Fruit fly (Drosophila melanogaster) whole organism, embryonic: ENCODE data around the gene CG44261.

ENCODE experiments used
- Atf-2 ChIP-seq: fragments of 200-800 bp; sonication (Bioruptor generic); optimal IDR thresholded peaks from 2 replicates; lab custom pipeline; 2016; ENCODE audit warnings: missing biosample characterization, missing genetic modification characterization
- CG10274 ChIP-seq: fragments of 200-800 bp; sonication (Bioruptor generic); optimal IDR thresholded peaks from 3 replicates; lab custom pipeline; 2017; ENCODE audit warnings: missing biosample characterization, mild to moderate bottlenecking, missing genetic modification characterization
- CG12104 ChIP-seq: fragments of 200-800 bp; sonication (Bioruptor generic); optimal IDR thresholded peaks from 3 replicates; lab custom pipeline; 2016; ENCODE audit warnings: missing biosample characterization, missing genetic modification characterization
- CG12659 ChIP-seq: fragments of 200-800 bp; sonication (Bioruptor generic); optimal IDR thresholded peaks from 3 replicates; lab custom pipeline; 2017; ENCODE audit warnings: mild to moderate bottlenecking, missing biosample characterization, missing genetic modification reagents, missing genetic modification characterization
- CG13287 ChIP-seq: fragments of 200-800 bp; sonication (Bioruptor generic); IDR thresholded peaks from 2 replicates; pipeline ENCODE4 v1.3.6; 2022; ENCODE audit warnings: missing biosample characterization, missing genetic modification characterization; ENCODE audit not compliant: partially characterized antibody
- CG13775 ChIP-seq: fragments of 200-800 bp; sonication (Bioruptor generic); optimal IDR thresholded peaks from 3 replicates; lab custom pipeline; 2017; ENCODE audit warnings: missing biosample characterization, mild to moderate bottlenecking, missing genetic modification characterization
- CG14710 ChIP-seq: fragments of 200-800 bp; sonication (Bioruptor generic); optimal IDR thresholded peaks from 3 replicates; lab custom pipeline; 2019; ENCODE audit warnings: missing biosample characterization, mild to moderate bottlenecking, missing genetic modification characterization, moderate library complexity
- CG17802 ChIP-seq: fragments of 200-800 bp; sonication (Bioruptor generic); optimal IDR thresholded peaks from 2 replicates; lab custom pipeline; 2018; ENCODE audit warnings: missing biosample characterization, mild to moderate bottlenecking, missing genetic modification characterization, moderate library complexity
- CG32532 ChIP-seq: fragments of 200-800 bp; sonication (Bioruptor generic); IDR thresholded peaks from 2 replicates; pipeline ENCODE4 v1.3.6; 2022; ENCODE audit warnings: missing biosample characterization, missing genetic modification characterization
- CG32772 ChIP-seq: fragments of 200-800 bp; sonication (Bioruptor generic); IDR thresholded peaks from 2 replicates; pipeline ENCODE4 v1.3.6; 2022; ENCODE audit warnings: missing biosample characterization, missing genetic modification characterization
- CG34224 ChIP-seq: fragments of 200-800 bp; sonication (Bioruptor generic); IDR thresholded peaks from 3 replicates; pipeline ENCODE4 v1.3.6; 2022; ENCODE audit warnings: missing biosample characterization, missing genetic modification characterization; ENCODE audit not compliant: partially characterized antibody
- CG3847 ChIP-seq: fragments of 200-800 bp; sonication (Bioruptor generic); IDR thresholded peaks from 2 replicates; pipeline ENCODE4 v1.3.6; 2022; ENCODE audit warnings: missing biosample characterization, missing genetic modification characterization
- CG4424 ChIP-seq: fragments of 200-800 bp; sonication (Bioruptor generic); optimal IDR thresholded peaks from 3 replicates; lab custom pipeline; 2016; ENCODE audit warnings: missing biosample characterization, missing genetic modification characterization
- CG4707 ChIP-seq: fragments of 200-800 bp; sonication (Bioruptor generic); optimal IDR thresholded peaks from 2 replicates; lab custom pipeline; 2018; ENCODE audit warnings: missing biosample characterization, mild to moderate bottlenecking, missing genetic modification characterization, moderate library complexity
- CG6254 ChIP-seq: fragments of 200-800 bp; sonication (Bioruptor generic); optimal IDR thresholded peaks from 3 replicates; lab custom pipeline; 2017; ENCODE audit warnings: mild to moderate bottlenecking, missing biosample characterization, missing genetic modification reagents, missing genetic modification characterization
- CG6791 ChIP-seq: fragments of 200-800 bp; sonication (Bioruptor generic); IDR thresholded peaks from 3 replicates; pipeline ENCODE4 v1.3.6; 2022; ENCODE audit warnings: missing biosample characterization, missing genetic modification characterization; ENCODE audit not compliant: partially characterized antibody
- CG7372 ChIP-seq: fragments of 200-800 bp; sonication (Bioruptor generic); IDR thresholded peaks from 2 replicates; pipeline ENCODE4 v1.3.6; 2022; ENCODE audit warnings: missing biosample characterization, missing genetic modification characterization
- CG9437 ChIP-seq: fragments of 200-800 bp; sonication (Bioruptor generic); optimal IDR thresholded peaks from 2 replicates; lab custom pipeline; 2018; ENCODE audit warnings: missing biosample characterization, mild to moderate bottlenecking, missing genetic modification characterization
- CTCF ChIP-seq: fragments of 200-800 bp; sonication (Bioruptor generic); optimal IDR thresholded peaks from 2 replicates; lab custom pipeline; 2017; ENCODE audit warnings: missing biosample characterization, mild to moderate bottlenecking, missing genetic modification characterization, moderate library complexity
- Dip2 ChIP-seq: fragments of 200-800 bp; sonication (Bioruptor generic); IDR thresholded peaks from 2 replicates; pipeline ENCODE4 v1.3.6; 2022; ENCODE audit warnings: missing biosample characterization, missing genetic modification characterization
- Hey ChIP-seq: fragments of 200-800 bp; sonication (Bioruptor generic); optimal IDR thresholded peaks from 3 replicates; lab custom pipeline; 2018; ENCODE audit warnings: missing biosample characterization, mild to moderate bottlenecking, missing genetic modification characterization
- Hr78 ChIP-seq, 2 experiments: fragments of 200-800 bp in 1 of 2; fragments of >200 bp in 1 of 2; sonication (Bioruptor generic) in 1 of 2; optimal IDR thresholded peaks; 2 replicates each; lab custom pipeline; 2017 to 2019; ENCODE audit warnings: missing biosample characterization in 2 of 2, missing genetic modification characterization in 2 of 2, mild to moderate bottlenecking in 1 of 2, moderate library complexity in 1 of 2
- Hsf ChIP-seq: fragments of 200-800 bp; sonication (Bioruptor generic); optimal IDR thresholded peaks from 3 replicates; lab custom pipeline; 2016; ENCODE audit warnings: missing biosample characterization, missing genetic modification characterization
- Kr ChIP-seq: fragments of 200-800 bp; sonication (Bioruptor generic); optimal IDR thresholded peaks from 2 replicates; lab custom pipeline; 2017; ENCODE audit warnings: missing biosample characterization, mild to moderate bottlenecking, missing genetic modification characterization
- Mrtf ChIP-seq: fragments of 200-800 bp; sonication (Bioruptor generic); IDR thresholded peaks from 3 replicates; pipeline ENCODE4 v1.3.6; 2022; ENCODE audit warnings: missing biosample characterization, missing genetic modification characterization
- NC2α ChIP-seq: fragments of 200-800 bp; sonication (Bioruptor generic); optimal IDR thresholded peaks from 2 replicates; lab custom pipeline; 2016; ENCODE audit warnings: missing biosample characterization, missing genetic modification characterization
- Poxn ChIP-seq: fragments of 200-800 bp; sonication (Bioruptor generic); IDR thresholded peaks from 2 replicates; pipeline ENCODE4 v1.3.6; 2022; ENCODE audit warnings: missing biosample characterization, missing genetic modification characterization
- Rfx ChIP-seq: fragments of 200-800 bp; sonication (Bioruptor generic); IDR thresholded peaks from 2 replicates; pipeline ENCODE4 v1.3.6; 2022; ENCODE audit warnings: missing biosample characterization, missing genetic modification characterization
- Spps ChIP-seq: fragments of 200-800 bp; sonication (Bioruptor generic); optimal IDR thresholded peaks from 2 replicates; lab custom pipeline; 2018; ENCODE audit warnings: missing biosample characterization, mild to moderate bottlenecking, missing genetic modification characterization
- TFAM ChIP-seq: fragments of 200-800 bp; sonication (Bioruptor generic); optimal IDR thresholded peaks from 2 replicates; lab custom pipeline; 2017; ENCODE audit warnings: missing biosample characterization, missing genetic modification characterization, inconsistent platforms
- Usf ChIP-seq: fragments of 200-800 bp; sonication (Bioruptor generic); optimal IDR thresholded peaks from 2 replicates; lab custom pipeline; 2017; ENCODE audit warnings: missing genotype, missing biosample characterization, missing genetic modification characterization
- chinmo ChIP-seq: fragments of 200-800 bp; sonication (Bioruptor generic); IDR thresholded peaks from 4 replicates; pipeline ENCODE4 v1.3.6; 2022; ENCODE audit warnings: missing biosample characterization, missing genetic modification characterization; ENCODE audit not compliant: partially characterized antibody
- da ChIP-seq: fragments of 200-800 bp; sonication (Bioruptor generic); optimal IDR thresholded peaks from 2 replicates; lab custom pipeline; 2016; ENCODE audit warnings: missing biosample characterization, missing genetic modification characterization
- dysf ChIP-seq: fragments of 200-800 bp; sonication (Bioruptor generic); IDR thresholded peaks from 3 replicates; pipeline ENCODE4 v1.3.6; 2022; ENCODE audit warnings: missing biosample characterization, missing genetic modification characterization
- gro ChIP-seq: fragments of 200-800 bp; sonication (Bioruptor generic); optimal IDR thresholded peaks from 2 replicates; lab custom pipeline; 2016; ENCODE audit warnings: missing biosample characterization, missing genetic modification characterization
- gsb-n ChIP-seq: fragments of 200-800 bp; sonication (Bioruptor generic); optimal IDR thresholded peaks from 3 replicates; lab custom pipeline; 2018; ENCODE audit warnings: missing biosample characterization, mild to moderate bottlenecking, missing genetic modification characterization
- jumu ChIP-seq: fragments of 200-800 bp; sonication (Bioruptor generic); optimal IDR thresholded peaks from 3 replicates; lab custom pipeline; 2016; ENCODE audit warnings: missing biosample characterization, missing genetic modification characterization
- knrl ChIP-seq: fragments of 200-800 bp; sonication (Bioruptor generic); IDR thresholded peaks from 3 replicates; pipeline ENCODE4 v1.3.6; 2022; ENCODE audit warnings: missing biosample characterization, missing genetic modification characterization; ENCODE audit not compliant: partially characterized antibody
- nerfin-2 ChIP-seq: fragments of 200-800 bp; sonication (Bioruptor generic); IDR thresholded peaks from 2 replicates; pipeline ENCODE4 v1.3.6; 2022; ENCODE audit warnings: missing biosample characterization, missing genetic modification characterization; ENCODE audit not compliant: partially characterized antibody
- nom ChIP-seq: fragments of 200-800 bp; sonication (Bioruptor generic); optimal IDR thresholded peaks from 2 replicates; lab custom pipeline; 2017; ENCODE audit warnings: missing biosample characterization, missing genetic modification characterization, mild to moderate bottlenecking, moderate library complexity, missing genetic modification reagents
- org-1 ChIP-seq: fragments of 200-800 bp; sonication (Bioruptor generic); optimal IDR thresholded peaks from 2 replicates; lab custom pipeline; 2017; ENCODE audit warnings: missing biosample characterization, missing genetic modification characterization
- sc ChIP-seq, 3 experiments: fragments of >200 bp in 2 of 3; fragments of 200-800 bp in 1 of 3; sonication (Bioruptor generic) in 1 of 3; optimal IDR thresholded peaks; 2 replicates in 2 of 3; 3 replicates in 1 of 3; lab custom pipeline; 2017; ENCODE audit warnings: mild to moderate bottlenecking in 1 of 3, missing biosample characterization in 1 of 3, missing genetic modification characterization in 1 of 3, missing genetic modification reagents in 1 of 3
- seq ChIP-seq: fragments of 200-800 bp; sonication (Bioruptor generic); IDR thresholded peaks from 2 replicates; pipeline ENCODE4 v1.3.6; 2022; ENCODE audit warnings: missing biosample characterization, missing genetic modification characterization
- trem ChIP-seq: fragments of 200-800 bp; optimal IDR thresholded peaks from 3 replicates; lab custom pipeline; 2019; ENCODE audit warnings: missing biosample characterization, mild to moderate bottlenecking, missing genetic modification characterization, moderate library complexity
- vvl ChIP-seq: fragments of 200-800 bp; sonication (Bioruptor generic); IDR thresholded peaks from 2 replicates; pipeline ENCODE4 v1.3.6; 2022; ENCODE audit warnings: missing biosample characterization, missing genetic modification characterization
- wek ChIP-seq: fragments of 200-800 bp; sonication (Bioruptor generic); optimal IDR thresholded peaks from 3 replicates; lab custom pipeline; 2018; ENCODE audit warnings: missing biosample characterization, mild to moderate bottlenecking, missing genetic modification characterization, moderate library complexity
- zf30C ChIP-seq: fragments of 200-800 bp; sonication (Bioruptor generic); optimal IDR thresholded peaks from 3 replicates; lab custom pipeline; 2018; ENCODE audit warnings: missing biosample characterization, mild to moderate bottlenecking, missing genetic modification characterization
- zfh2 ChIP-seq: fragments of 200-800 bp; sonication (Bioruptor generic); optimal IDR thresholded peaks from 2 replicates; lab custom pipeline; 2016; ENCODE audit warnings: missing biosample characterization, missing genetic modification characterization

Gene CG44261

dm6 chr3R:9434543-9435407 is 26.8 kb upstream of the CG44261 start (continued):
- TF ChIP-seq vvl (peak; percentile 95), TFAM (GFP tag; lab: Kevin White, UChicago) (no peak), Poxn (GFP tag; lab: Robert Waterston, UW) (peak; percentile 68), CG12104 (GFP tag; lab: Kevin White, UChicago) (peak; percentile 85), CG13775 (GFP tag; lab: Kevin White, UChicago) (peak; percentile 76), nerfin-2 (no peak), CG13287 (GFP tag; lab: Robert Waterston, UW) (no peak), CG7372 (peak; percentile 54; the same call in 1 of the 2 replicates), sc (optimal IDR thresholded peaks at IDR 0.05; lab: Kevin White, UChicago) (no peak), sc (GFP tag; optimal IDR thresholded peaks at IDR 0.05; lab: Kevin White, UChicago) (peak; percentile 47), Atf-2 (GFP tag; lab: Kevin White, UChicago) (peak; percentile 67), knrl (GFP tag; lab: Robert Waterston, UW) (no peak), Hr78 (GFP tag; optimal IDR thresholded peaks at IDR 0.05; lab: Kevin White, UChicago) (peak in 1 of 2 experiments; percentile 67), jumu (peak; percentile 78), CG17802 (tag; lab: Kevin White, UChicago) (peak; percentile 35), CG9437 (GFP tag; lab: Kevin White, UChicago) (peak; percentile 72), chinmo (peak; percentile 24; the same call in 2 of the 4 replicates), Kr (GFP tag; lab: Kevin White, UChicago) (no peak), nom (GFP tag; lab: Kevin White, UChicago) (no peak), CG3847 (peak; percentile 84), Usf (GFP tag; lab: Kevin White, UChicago) (peak; percentile 49), zf30C (peak; percentile 36), gro (peak; percentile 87), CG32772 (peak; percentile 86), seq (GFP tag; lab: Robert Waterston, UW) (peak; percentile 94), Mrtf (GFP tag; lab: Robert Waterston, UW) (peak; percentile 88; the same call in 2 of the 3 replicates), CTCF (GFP tag; lab: Kevin White, UChicago) (peak; percentile 40), gsb-n (tag; lab: Kevin White, UChicago) (peak; percentile 75), NC2α (GFP tag; lab: Kevin White, UChicago) (peak; percentile 49), Spps (tag; lab: Kevin White, UChicago) (peak; percentile 50), CG32532 (GFP tag; lab: Robert Waterston, UW) (peak; percentile 90), CG10274 (GFP tag; lab: Kevin White, UChicago) (peak; percentile 26), da (GFP tag; lab: Kevin White, UChicago) (peak; percentile 8), Rfx (GFP tag; lab: Robert Waterston, UW) (peak; percentile 89), org-1 (GFP tag; lab: Kevin White, UChicago) (peak; percentile 67), CG4707 (peak; percentile 66), CG34224 (GFP tag; lab: Robert Waterston, UW) (no peak), Hey (tag; lab: Kevin White, UChicago) (no peak), Hsf (GFP tag; lab: Kevin White, UChicago) (peak; percentile 84), trem (tag; lab: Kevin White, UChicago) (peak; percentile 69), dysf (peak; percentile 92), CG4424 (GFP tag; lab: Kevin White, UChicago) (peak; percentile 86), CG12659 (GFP tag; lab: Kevin White, UChicago) (peak; percentile 90), Dip2 (no peak), CG6791 (GFP tag; lab: Robert Waterston, UW) (no peak), zfh2 (GFP tag; lab: Kevin White, UChicago) (peak; percentile 49), CG6254 (GFP tag; lab: Kevin White, UChicago) (peak; percentile 70), CG14710 (peak; percentile 67), wek (GFP tag; lab: Kevin White, UChicago) (no peak)
